Fruit fly (Drosophila melanogaster) whole organism, embryonic: Measurements from ENCODE around the gene lbl.
A peak's percentile ranks its signal among the peaks of the same experiment; 100 is the strongest.

Source experiments
- Antp ChIP-seq: fragments of 200-800 bp; sonication (Bioruptor generic); optimal IDR thresholded peaks from 3 replicates; lab custom pipeline; 2016; ENCODE audit warnings: missing biosample characterization, missing genetic modification characterization
- CG10267 ChIP-seq: fragments of 200-800 bp; sonication (Bioruptor generic); optimal IDR thresholded peaks from 2 replicates; lab custom pipeline; 2018; ENCODE audit warnings: missing biosample characterization, mild to moderate bottlenecking, missing genetic modification characterization, moderate library complexity
- CG10959 ChIP-seq: fragments of 200-800 bp; sonication (Bioruptor generic); IDR thresholded peaks from 2 replicates; pipeline ENCODE4 v1.3.6; 2022; ENCODE audit warnings: missing biosample characterization, missing genetic modification characterization
- CG11085 ChIP-seq: fragments of 200-800 bp; sonication (Bioruptor generic); IDR thresholded peaks from 2 replicates; pipeline ENCODE4 v1.3.6; 2022; ENCODE audit warnings: missing biosample characterization, missing genetic modification characterization
- CG11398 ChIP-seq: fragments of 200-800 bp; sonication (Bioruptor generic); optimal IDR thresholded peaks from 2 replicates; lab custom pipeline; 2016; ENCODE audit warnings: missing biosample characterization, missing genetic modification characterization
- CG12299 ChIP-seq: fragments of 200-800 bp; sonication (Bioruptor generic); optimal IDR thresholded peaks from 2 replicates; lab custom pipeline; 2018; ENCODE audit warnings: missing biosample characterization, mild to moderate bottlenecking, missing genetic modification characterization
- CG15269 ChIP-seq: fragments of 200-800 bp; sonication (Bioruptor generic); optimal IDR thresholded peaks from 2 replicates; lab custom pipeline; 2018; ENCODE audit warnings: missing biosample characterization, mild to moderate bottlenecking, missing genetic modification characterization, moderate library complexity
- CG15601 ChIP-seq: fragments of 200-800 bp; sonication (Bioruptor generic); optimal IDR thresholded peaks from 3 replicates; lab custom pipeline; 2019; ENCODE audit warnings: missing biosample characterization, mild to moderate bottlenecking, missing genetic modification characterization, moderate library complexity
- CG15696 ChIP-seq: fragments of 200-800 bp; sonication (Bioruptor generic); optimal IDR thresholded peaks from 2 replicates; lab custom pipeline; 2019; ENCODE audit warnings: missing biosample characterization, mild to moderate bottlenecking, missing genetic modification characterization, moderate library complexity
- CG2120 ChIP-seq: fragments of 200-800 bp; sonication (Bioruptor generic); optimal IDR thresholded peaks from 3 replicates; lab custom pipeline; 2016; ENCODE audit warnings: missing biosample characterization, missing genetic modification characterization
- CG2199 ChIP-seq: fragments of 200-800 bp; sonication (Bioruptor generic); IDR thresholded peaks from 3 replicates; pipeline ENCODE4 v1.3.6; 2022; ENCODE audit warnings: missing biosample characterization, missing genetic modification characterization
- CG3995 ChIP-seq: fragments of 200-800 bp; sonication (Bioruptor generic); optimal IDR thresholded peaks from 3 replicates; lab custom pipeline; 2016; ENCODE audit warnings: missing biosample characterization, missing genetic modification characterization
- CG4854 ChIP-seq: fragments of 200-800 bp; sonication (Bioruptor generic); optimal IDR thresholded peaks from 2 replicates; lab custom pipeline; 2016; ENCODE audit warnings: missing biosample characterization, missing genetic modification characterization, inconsistent platforms
- CG6689 ChIP-seq: fragments of 200-800 bp; sonication (Bioruptor generic); IDR thresholded peaks from 2 replicates; pipeline ENCODE4 v1.3.6; 2022; ENCODE audit warnings: missing biosample characterization, missing genetic modification characterization
- CG7357 ChIP-seq: fragments of 200-800 bp; sonication (Bioruptor generic); IDR thresholded peaks from 3 replicates; pipeline ENCODE4 v1.3.6; 2022; ENCODE audit warnings: missing biosample characterization, missing genetic modification characterization
- CG7745 ChIP-seq: fragments of 200-800 bp; sonication (Bioruptor generic); optimal IDR thresholded peaks from 2 replicates; lab custom pipeline; 2018; ENCODE audit warnings: missing biosample characterization, mild to moderate bottlenecking, missing genetic modification characterization, moderate library complexity
- CG8089 ChIP-seq: fragments of 200-800 bp; sonication (Bioruptor generic); optimal IDR thresholded peaks from 3 replicates; lab custom pipeline; 2016; ENCODE audit warnings: missing biosample characterization, missing genetic modification characterization
- CG8359 ChIP-seq: fragments of 200-800 bp; sonication (Bioruptor generic); optimal IDR thresholded peaks from 2 replicates; lab custom pipeline; 2017; ENCODE audit warnings: missing biosample characterization, mild to moderate bottlenecking, missing genetic modification characterization, borderline replicate concordance
- CTCF ChIP-seq: fragments of 200-800 bp; sonication (Bioruptor generic); optimal IDR thresholded peaks from 2 replicates; lab custom pipeline; 2017; ENCODE audit warnings: missing biosample characterization, mild to moderate bottlenecking, missing genetic modification characterization, moderate library complexity
- D ChIP-seq, 2 experiments: fragments of 200-800 bp in 1 of 2; fragments of >200 bp in 1 of 2; sonication (Bioruptor generic) in 1 of 2; optimal IDR thresholded peaks; 2 replicates in 1 of 2; 3 replicates in 1 of 2; lab custom pipeline; 2017; ENCODE audit warnings: mild to moderate bottlenecking in 1 of 2, missing biosample characterization in 1 of 2, missing genetic modification characterization in 1 of 2, missing genetic modification reagents in 1 of 2
- D19A ChIP-seq: fragments of 200-800 bp; optimal IDR thresholded peaks from 3 replicates; lab custom pipeline; 2019; ENCODE audit warnings: missing biosample characterization, mild to moderate bottlenecking, missing genetic modification characterization, moderate library complexity
- Dek ChIP-seq: fragments of 200-800 bp; sonication (Bioruptor generic); optimal IDR thresholded peaks from 3 replicates; lab custom pipeline; 2019; ENCODE audit warnings: missing biosample characterization, mild to moderate bottlenecking, missing genetic modification characterization, moderate library complexity
- Eip74EF ChIP-seq, 2 experiments: fragments of 200-800 bp in 1 of 2; fragments of >200 bp in 1 of 2; sonication (Bioruptor generic) in 1 of 2; optimal IDR thresholded peaks; 2 replicates each; lab custom pipeline; 2017 to 2019; ENCODE audit warnings: missing biosample characterization in 2 of 2, missing genetic modification characterization in 2 of 2, mild to moderate bottlenecking in 1 of 2, moderate library complexity in 1 of 2
- Ets65A ChIP-seq: fragments of 200-800 bp; sonication (Bioruptor generic); peaks from one replicate; lab custom pipeline; 2016; ENCODE audit warnings: missing biosample characterization, missing genetic modification characterization
- Hand ChIP-seq: fragments of 200-800 bp; sonication (Bioruptor generic); optimal IDR thresholded peaks from 2 replicates; lab custom pipeline; 2017; ENCODE audit warnings: mild to moderate bottlenecking, missing biosample characterization, missing genetic modification reagents, missing genetic modification characterization
- Hmr ChIP-seq: fragments of 200-800 bp; sonication (Bioruptor generic); optimal IDR thresholded peaks from 3 replicates; lab custom pipeline; 2017; ENCODE audit warnings: mild to moderate bottlenecking, missing biosample characterization, missing genetic modification reagents, missing genetic modification characterization
- Sry-δ ChIP-seq: fragments of 200-800 bp; sonication (Bioruptor generic); optimal IDR thresholded peaks from 2 replicates; lab custom pipeline; 2016; ENCODE audit warnings: missing biosample characterization, missing genetic modification characterization
- TFAM ChIP-seq: fragments of 200-800 bp; sonication (Bioruptor generic); optimal IDR thresholded peaks from 2 replicates; lab custom pipeline; 2017; ENCODE audit warnings: missing biosample characterization, missing genetic modification characterization, inconsistent platforms
- chif ChIP-seq, 2 experiments: fragments of 200-800 bp; sonication (Bioruptor generic); optimal IDR thresholded peaks; 3 replicates each; lab custom pipeline; 2016; ENCODE audit warnings: missing biosample characterization in 2 of 2, missing genetic modification characterization in 2 of 2
- cwo ChIP-seq: fragments of 200-800 bp; sonication (Bioruptor generic); optimal IDR thresholded peaks from 3 replicates; lab custom pipeline; 2017; ENCODE audit warnings: missing biosample characterization, missing genetic modification characterization, mild to moderate bottlenecking, moderate library complexity, missing genetic modification reagents
- disco-r ChIP-seq: fragments of 200-800 bp; sonication (Bioruptor generic); optimal IDR thresholded peaks from 2 replicates; lab custom pipeline; 2016; ENCODE audit warnings: missing biosample characterization, missing genetic modification characterization
- ftz-f1 ChIP-seq: fragments of 200-800 bp; sonication (Bioruptor generic); optimal IDR thresholded peaks from 2 replicates; lab custom pipeline; 2016; ENCODE audit warnings: missing biosample characterization, missing genetic modification characterization
- gcm ChIP-seq: fragments of 200-800 bp; sonication (Bioruptor generic); optimal IDR thresholded peaks from 2 replicates; lab custom pipeline; 2019; ENCODE audit warnings: missing biosample characterization, mild to moderate bottlenecking, missing genetic modification characterization, moderate library complexity
- gro ChIP-seq: fragments of 200-800 bp; sonication (Bioruptor generic); optimal IDR thresholded peaks from 2 replicates; lab custom pipeline; 2016; ENCODE audit warnings: missing biosample characterization, missing genetic modification characterization
- jigr1 ChIP-seq: fragments of 200-800 bp; sonication (Bioruptor generic); IDR thresholded peaks from 3 replicates; pipeline ENCODE4 v1.3.6; 2022; ENCODE audit warnings: missing biosample characterization, missing genetic modification characterization
- lilli ChIP-seq: fragments of 200-800 bp; sonication (Bioruptor generic); optimal IDR thresholded peaks from 3 replicates; lab custom pipeline; 2016; ENCODE audit warnings: missing biosample characterization, missing genetic modification characterization
- mirr ChIP-seq: fragments of 200-800 bp; sonication (Bioruptor generic); optimal IDR thresholded peaks from 3 replicates; lab custom pipeline; 2018; ENCODE audit warnings: missing biosample characterization, mild to moderate bottlenecking, missing genetic modification characterization
- oc ChIP-seq: fragments of 200-800 bp; sonication (Bioruptor generic); optimal IDR thresholded peaks from 2 replicates; lab custom pipeline; 2018; ENCODE audit warnings: missing biosample characterization, mild to moderate bottlenecking, missing genetic modification characterization, moderate library complexity
- p53 ChIP-seq: fragments of 200-800 bp; sonication (Bioruptor generic); optimal IDR thresholded peaks from 2 replicates; lab custom pipeline; 2016; ENCODE audit warnings: missing biosample characterization, missing genetic modification characterization
- pita ChIP-seq: fragments of 200-800 bp; sonication (Bioruptor generic); optimal IDR thresholded peaks from 2 replicates; lab custom pipeline; 2017; ENCODE audit warnings: missing biosample characterization, mild to moderate bottlenecking, missing genetic modification characterization
- psq ChIP-seq: fragments of 200-800 bp; sonication (Bioruptor generic); optimal IDR thresholded peaks from 2 replicates; lab custom pipeline; 2017; ENCODE audit warnings: missing biosample characterization, missing genetic modification characterization
- pum ChIP-seq: fragments of 200-800 bp; sonication (Bioruptor generic); optimal IDR thresholded peaks from 2 replicates; lab custom pipeline; 2016; ENCODE audit warnings: missing biosample characterization, missing genetic modification characterization
- sens-2 ChIP-seq: fragments of 200-800 bp; sonication (Bioruptor generic); IDR thresholded peaks from 2 replicates; pipeline ENCODE4 v1.3.6; 2022; ENCODE audit warnings: missing biosample characterization, missing genetic modification characterization
- sima ChIP-seq: fragments of 200-800 bp; sonication (Bioruptor generic); optimal IDR thresholded peaks from 2 replicates; lab custom pipeline; 2016; ENCODE audit warnings: missing biosample characterization, missing genetic modification characterization
- sqz ChIP-seq: fragments of 200-800 bp; sonication (Bioruptor generic); optimal IDR thresholded peaks from 3 replicates; lab custom pipeline; 2018; ENCODE audit warnings: missing biosample characterization, mild to moderate bottlenecking, missing genetic modification characterization
- tin ChIP-seq: fragments of 200-800 bp; sonication (Bioruptor generic); optimal IDR thresholded peaks from 3 replicates; lab custom pipeline; 2016; ENCODE audit warnings: missing biosample characterization, missing genetic modification characterization
- trem ChIP-seq: fragments of 200-800 bp; optimal IDR thresholded peaks from 3 replicates; lab custom pipeline; 2019; ENCODE audit warnings: missing biosample characterization, mild to moderate bottlenecking, missing genetic modification characterization, moderate library complexity
- vvl ChIP-seq: fragments of 200-800 bp; sonication (Bioruptor generic); IDR thresholded peaks from 2 replicates; pipeline ENCODE4 v1.3.6; 2022; ENCODE audit warnings: missing biosample characterization, missing genetic modification characterization

Gene lbl

dm6 chr3R:21408372-21408771 lies 25.6 kb downstream of the lbl start (continued):
- TF ChIP-seq disco-r (GFP tag; lab: Kevin White, UChicago) (no peak), Hmr (GFP tag; lab: Kevin White, UChicago) (peak; percentile 24), CG15696 (tag; lab: Kevin White, UChicago) (peak; percentile 25), CG6689 (no peak), CG11085 (GFP tag; lab: Robert Waterston, UW) (peak; percentile 48; the same call in 1 of the 2 replicates), CG10959 (GFP tag; lab: Robert Waterston, UW) (no peak), pum (no peak), D19A (peak; percentile 60), gcm (GFP tag; lab: Kevin White, UChicago) (no peak), Sry-δ (GFP tag; lab: Kevin White, UChicago) (peak; percentile 39), CG3995 (GFP tag; lab: Kevin White, UChicago) (no peak), CG8359 (GFP tag; lab: Kevin White, UChicago) (no peak), psq (GFP tag; lab: Kevin White, UChicago) (no peak), pita (GFP tag; lab: Kevin White, UChicago) (peak; percentile 38), tin (peak; percentile 15), p53 (GFP tag; lab: Kevin White, UChicago) (no peak), lilli (GFP tag; lab: Kevin White, UChicago) (no peak), CG7357 (GFP tag; lab: Robert Waterston, UW) (no peak), D (optimal IDR thresholded peaks at IDR 0.05; lab: Kevin White, UChicago) (no peak), D (GFP tag; optimal IDR thresholded peaks at IDR 0.05; lab: Kevin White, UChicago) (no peak), TFAM (GFP tag; lab: Kevin White, UChicago) (no peak), CG4854 (GFP tag; lab: Kevin White, UChicago) (no peak), mirr (GFP tag; lab: Kevin White, UChicago) (no peak), Antp (GFP tag; lab: Kevin White, UChicago) (peak; percentile 22), CG2199 (GFP tag; lab: Robert Waterston, UW) (peak; percentile 99), CG15269 (tag; lab: Kevin White, UChicago) (no peak), CG7745 (tag; lab: Kevin White, UChicago) (no peak), chif (GFP tag; optimal IDR thresholded peaks at IDR 0.05; lab: Kevin White, UChicago) (peak in 1 of 2 experiments; percentile 55), Eip74EF (GFP tag; optimal IDR thresholded peaks at IDR 0.05; lab: Kevin White, UChicago) (peak in 1 of 2 experiments; percentile 93)

- TF ChIP-seq CG2120 (GFP tag; lab: Kevin White, UChicago) (no peak), gro (GFP tag; lab: Kevin White, UChicago) (no peak), cwo (GFP tag; lab: Kevin White, UChicago) (no peak), vvl (GFP tag; lab: Robert Waterston, UW) (no peak), Ets65A (GFP tag; lab: Kevin White, UChicago) (no peak), sens-2 (GFP tag; lab: Robert Waterston, UW) (no peak), oc (tag; lab: Kevin White, UChicago) (no peak), CG10267 (tag; lab: Kevin White, UChicago) (no peak), CG15601 (no peak), CG8089 (no peak), Hand (GFP tag; lab: Kevin White, UChicago) (no peak), sima (GFP tag; lab: Kevin White, UChicago) (no peak), ftz-f1 (GFP tag; lab: Kevin White, UChicago) (no peak), CTCF (GFP tag; lab: Kevin White, UChicago) (no peak), trem (no peak), CG12299 (tag; lab: Kevin White, UChicago) (no peak), jigr1 (no peak), CG11398 (no peak), sqz (no peak), Dek (no peak)
Observed at dm6 chr3R:21407145-21407544, 26.8 kb downstream of the lbl start, which contains the start of gene CheB93a. Gene CheB93a (plus strand): TSS chr3R:21407445.
